Fruit fly (Drosophila melanogaster): ENCODE data around the gene Pburs.

Gene Pburs

dm6 chr2L:14372254-14372717 lies 44.8 kb downstream of the Pburs start (continued):
- peak; percentile 86 for TF ChIP-seq row (GFP tag; IDR thresholded peaks at IDR 0.05)
- TF ChIP-seq Optix (GFP tag; IDR thresholded peaks at IDR 0.05): no peak
- peak; percentile 40 for TF ChIP-seq phol (tag; optimal IDR thresholded peaks at IDR 0.05)
- no peak for TF ChIP-seq NFAT (GFP tag; IDR thresholded peaks at IDR 0.05)
- 0 out of 2 replicates have a peak, but pooled peaks have one; percentile 36 for TF ChIP-seq Nf-YA (GFP tag; IDR thresholded peaks at IDR 0.05)
- TF ChIP-seq fu2 (GFP tag; optimal IDR thresholded peaks at IDR 0.05): peak; percentile 56
- no peak for TF ChIP-seq dmrt11E (tag; optimal IDR thresholded peaks at IDR 0.05)
- TF ChIP-seq al (GFP tag; IDR thresholded peaks at IDR 0.05): peak; percentile 84
- TF ChIP-seq CG13894 (tag; optimal IDR thresholded peaks at IDR 0.05): no peak
- TF ChIP-seq repo (GFP tag; optimal IDR thresholded peaks at IDR 0.05): no peak
- TF ChIP-seq trem (tag; optimal IDR thresholded peaks at IDR 0.05): no peak
- TF ChIP-seq Myb (GFP tag; optimal IDR thresholded peaks at IDR 0.05): peak; percentile 37
- peak; percentile 20 for TF ChIP-seq CG3281 (GFP tag; optimal IDR thresholded peaks at IDR 0.05)
- TF ChIP-seq CG14014 (GFP tag; IDR thresholded peaks at IDR 0.05): peak; percentile 83
- no peak for TF ChIP-seq br (optimal IDR thresholded peaks at IDR 0.05)
- peak; percentile 21 for TF ChIP-seq CG10147 (GFP tag; optimal IDR thresholded peaks at IDR 0.05)
- no peak for TF ChIP-seq CG7357 (GFP tag; IDR thresholded peaks at IDR 0.05)
- TF ChIP-seq twi (tag; optimal IDR thresholded peaks at IDR 0.05): no peak
- TF ChIP-seq CG7372 (GFP tag; IDR thresholded peaks at IDR 0.05): peak; percentile 66; the same call in 1 of the 2 replicates
- TF ChIP-seq CG17829 (tag; optimal IDR thresholded peaks at IDR 0.05): no peak
- no peak; the same call in 1 of the 2 replicates for TF ChIP-seq Adf1 (GFP tag; IDR thresholded peaks at IDR 0.05)
- peak; percentile 95 for TF ChIP-seq sens (GFP tag)
- TF ChIP-seq CG6765 (GFP tag; optimal IDR thresholded peaks at IDR 0.05): peak; percentile 9
- TF ChIP-seq CG12071 (GFP tag; optimal IDR thresholded peaks at IDR 0.05): peak; percentile 55
- peak; percentile 22 to 63 for TF ChIP-seq Pdp1 (GFP tag; optimal IDR thresholded peaks at IDR 0.05)
- TF ChIP-seq CG33557 (GFP tag; optimal IDR thresholded peaks at IDR 0.05): no peak
- peak; percentile 8; the same call in 1 of the 2 replicates for TF ChIP-seq Lim3 (GFP tag; IDR thresholded peaks at IDR 0.05)
- no peak for TF ChIP-seq CG10565 (GFP tag; optimal IDR thresholded peaks at IDR 0.05)
- peak; percentile 76 for TF ChIP-seq CG1603 (tag; optimal IDR thresholded peaks at IDR 0.05)
- TF ChIP-seq CG10274 (GFP tag; optimal IDR thresholded peaks at IDR 0.05): no peak
- no peak for TF ChIP-seq Usf (GFP tag; optimal IDR thresholded peaks at IDR 0.05)
- no peak for TF ChIP-seq eyg (GFP tag; optimal IDR thresholded peaks at IDR 0.05)
- TF ChIP-seq wek (GFP tag; optimal IDR thresholded peaks at IDR 0.05): no peak
- no peak for TF ChIP-seq CG31388 (GFP tag; optimal IDR thresholded peaks at IDR 0.05)
- peak; percentile 40 for TF ChIP-seq CG13624 (GFP tag; optimal IDR thresholded peaks at IDR 0.05)
- peak; percentile 14 for TF ChIP-seq her (GFP tag; optimal IDR thresholded peaks at IDR 0.05)
- no peak for TF ChIP-seq cg (GFP tag; optimal IDR thresholded peaks at IDR 0.05)
- no peak for TF ChIP-seq CG4617 (GFP tag; optimal IDR thresholded peaks at IDR 0.05; ENCODE audit: borderline replicate concordance)
- TF ChIP-seq CG5953 (GFP tag; IDR thresholded peaks at IDR 0.05): peak; percentile 60; the same call in 1 of the 2 replicates
- TF ChIP-seq CG11695 (GFP tag; IDR thresholded peaks at IDR 0.05): peak; percentile 81; the same call in 2 of the 3 replicates
- no peak for TF ChIP-seq knrl (GFP tag; IDR thresholded peaks at IDR 0.05; ENCODE audit: partially characterized antibody)
- TF ChIP-seq Asciz (GFP tag; optimal IDR thresholded peaks at IDR 0.05): peak; percentile 6
- TF ChIP-seq CG2875 (GFP tag; optimal IDR thresholded peaks at IDR 0.05): peak; percentile 32
- TF ChIP-seq lilli (GFP tag; optimal IDR thresholded peaks at IDR 0.05): peak; percentile 68
- TF ChIP-seq en (GFP tag; optimal IDR thresholded peaks at IDR 0.05): no peak
- no peak for TF ChIP-seq CG4424 (GFP tag; optimal IDR thresholded peaks at IDR 0.05)
- TF ChIP-seq Gsc (GFP tag; IDR thresholded peaks at IDR 0.05): no peak
- no peak for TF ChIP-seq CG18764 (GFP tag; optimal IDR thresholded peaks at IDR 0.05)
- peak; percentile 27; the same call in 1 of the 2 replicates for TF ChIP-seq bowl (GFP tag; IDR thresholded peaks at IDR 0.05)
- no peak for TF ChIP-seq insv (GFP tag; optimal IDR thresholded peaks at IDR 0.05)
- peak; percentile 8 for TF ChIP-seq Xbp1 (GFP tag; optimal IDR thresholded peaks at IDR 0.05)
